Fruit fly (Drosophila melanogaster) whole organism, embryonic: ENCODE results near the gene mldr.
A peak's percentile ranks its signal among the peaks of the same experiment; 100 is the strongest.

Experiments
- Atf3 ChIP-seq: fragments of 200-800 bp; sonication (Bioruptor generic); optimal IDR thresholded peaks from 3 replicates; lab custom pipeline; 2016; ENCODE audit warnings: missing biosample characterization, missing genetic modification characterization
- Awh ChIP-seq: fragments of 200-800 bp; sonication (Bioruptor generic); IDR thresholded peaks from 2 replicates; pipeline ENCODE4, ENCODE4 v1.3.6; 2022; ENCODE audit warnings: missing biosample characterization, missing genetic modification characterization
- B-H2 ChIP-seq: fragments of 200-800 bp; sonication (Bioruptor generic); optimal IDR thresholded peaks from 2 replicates; lab custom pipeline; 2018; ENCODE audit warnings: missing biosample characterization, mild to moderate bottlenecking, missing genetic modification characterization
- Bgb ChIP-seq: fragments of 200-800 bp; sonication (Bioruptor generic); IDR thresholded peaks from 2 replicates; pipeline ENCODE4 v1.3.6; 2022; ENCODE audit warnings: missing biosample characterization, missing genetic modification characterization; ENCODE audit not compliant: partially characterized antibody
- CG10209 ChIP-seq: fragments of 200-800 bp; sonication (Bioruptor generic); optimal IDR thresholded peaks from 3 replicates; lab custom pipeline; 2017; ENCODE audit warnings: missing biosample characterization, mild to moderate bottlenecking, missing genetic modification characterization, missing genetic modification reagents
- CG10431 ChIP-seq: fragments of 200-800 bp; sonication (Bioruptor generic); optimal IDR thresholded peaks from 3 replicates; lab custom pipeline; 2018; ENCODE audit warnings: missing biosample characterization, mild to moderate bottlenecking, missing genetic modification characterization
- CG13424 ChIP-seq: fragments of 200-800 bp; sonication (Bioruptor generic); optimal IDR thresholded peaks from 2 replicates; lab custom pipeline; 2019; ENCODE audit warnings: missing biosample characterization, mild to moderate bottlenecking, missing genetic modification characterization, moderate library complexity
- CG13624 ChIP-seq: fragments of 200-800 bp; sonication (Bioruptor generic); optimal IDR thresholded peaks from 2 replicates; lab custom pipeline; 2016; ENCODE audit warnings: missing biosample characterization, missing genetic modification characterization
- CG14441 ChIP-seq: fragments of 200-800 bp; sonication (Bioruptor generic); IDR thresholded peaks from 2 replicates; pipeline ENCODE4 v1.3.6; 2022; ENCODE audit warnings: missing biosample characterization, missing genetic modification characterization
- CG15269 ChIP-seq: fragments of 200-800 bp; sonication (Bioruptor generic); optimal IDR thresholded peaks from 2 replicates; lab custom pipeline; 2018; ENCODE audit warnings: missing biosample characterization, mild to moderate bottlenecking, missing genetic modification characterization, moderate library complexity
- CG17361 ChIP-seq: fragments of 200-800 bp; sonication (Bioruptor generic); IDR thresholded peaks from 3 replicates; pipeline ENCODE4 v1.3.6; 2022; ENCODE audit warnings: missing biosample characterization, missing genetic modification characterization
- CG17385 ChIP-seq: fragments of 200-800 bp; sonication (Bioruptor generic); optimal IDR thresholded peaks from 3 replicates; lab custom pipeline; 2018; ENCODE audit warnings: missing biosample characterization, mild to moderate bottlenecking, missing genetic modification characterization
- CG17802 ChIP-seq: fragments of 200-800 bp; sonication (Bioruptor generic); optimal IDR thresholded peaks from 2 replicates; lab custom pipeline; 2018; ENCODE audit warnings: missing biosample characterization, mild to moderate bottlenecking, missing genetic modification characterization, moderate library complexity
- CG18262 ChIP-seq: fragments of 200-800 bp; optimal IDR thresholded peaks from 3 replicates; lab custom pipeline; 2019; ENCODE audit warnings: missing biosample characterization, mild to moderate bottlenecking, missing genetic modification characterization, moderate library complexity
- CG18619 ChIP-seq: fragments of 200-800 bp; sonication (Bioruptor generic); optimal IDR thresholded peaks from 3 replicates; lab custom pipeline; 2017; ENCODE audit warnings: missing biosample characterization, mild to moderate bottlenecking, missing genetic modification characterization
- CG34376 ChIP-seq: fragments of 200-800 bp; sonication (Bioruptor generic); optimal IDR thresholded peaks from 2 replicates; lab custom pipeline; 2018; ENCODE audit warnings: missing biosample characterization, mild to moderate bottlenecking, missing genetic modification characterization
- CG7839 ChIP-seq: fragments of 200-800 bp; sonication (Bioruptor generic); optimal IDR thresholded peaks from 3 replicates; lab custom pipeline; 2018; ENCODE audit warnings: missing biosample characterization, mild to moderate bottlenecking, missing genetic modification characterization, moderate library complexity
- Dek ChIP-seq: fragments of 200-800 bp; sonication (Bioruptor generic); optimal IDR thresholded peaks from 3 replicates; lab custom pipeline; 2019; ENCODE audit warnings: missing biosample characterization, mild to moderate bottlenecking, missing genetic modification characterization, moderate library complexity
- Dfd ChIP-seq, 2 experiments: fragments of >200 bp; optimal IDR thresholded peaks; 2 replicates each; lab custom pipeline; 2017; ENCODE audit warnings: missing biosample characterization in 2 of 2, missing genetic modification characterization in 2 of 2
- E2f2 ChIP-seq: fragments of 200-800 bp; sonication (Bioruptor generic); IDR thresholded peaks from 2 replicates; pipeline ENCODE4 v1.3.6; 2022; ENCODE audit warnings: missing biosample characterization, missing genetic modification characterization
- Elba2 ChIP-seq: fragments of 200-800 bp; sonication (Bioruptor generic); optimal IDR thresholded peaks from 3 replicates; lab custom pipeline; 2016; ENCODE audit warnings: missing biosample characterization, missing genetic modification characterization
- Fer1 ChIP-seq: fragments of 200-800 bp; sonication (Bioruptor generic); optimal IDR thresholded peaks from 2 replicates; lab custom pipeline; 2017; ENCODE audit warnings: missing biosample characterization, mild to moderate bottlenecking, missing genetic modification characterization
- Nf-YC ChIP-seq: fragments of 200-800 bp; optimal IDR thresholded peaks from 3 replicates; lab custom pipeline; 2019; ENCODE audit warnings: missing biosample characterization, mild to moderate bottlenecking, missing genetic modification characterization, moderate library complexity
- Opbp ChIP-seq: fragments of 200-800 bp; sonication (Bioruptor generic); IDR thresholded peaks from 3 replicates; pipeline ENCODE4 v1.3.6; 2022; ENCODE audit warnings: missing biosample characterization, missing genetic modification characterization; ENCODE audit not compliant: partially characterized antibody
- Pdp1 ChIP-seq, 2 experiments: fragments of 200-800 bp; sonication (Bioruptor generic); optimal IDR thresholded peaks; 3 replicates each; lab custom pipeline; 2016; ENCODE audit warnings: missing biosample characterization in 2 of 2, missing genetic modification characterization in 2 of 2, mild to moderate bottlenecking in 1 of 2, moderate library complexity in 1 of 2
- Ssrp ChIP-seq: fragments of 200-800 bp; sonication (Bioruptor generic); optimal IDR thresholded peaks from 2 replicates; lab custom pipeline; 2018; ENCODE audit warnings: missing biosample characterization, mild to moderate bottlenecking, missing genetic modification characterization, moderate library complexity
- Taf1 ChIP-seq: fragments of 200-800 bp; sonication (Bioruptor generic); IDR thresholded peaks from 2 replicates; pipeline ENCODE4 v1.3.6; 2022; ENCODE audit warnings: missing biosample characterization, missing genetic modification characterization
- Tbp ChIP-seq: fragments of >200 bp; optimal IDR thresholded peaks from 2 replicates; lab custom pipeline; 2018; ENCODE audit warnings: missing biosample characterization, missing genetic modification characterization
- Xbp1 ChIP-seq: fragments of 200-800 bp; sonication (Bioruptor generic); optimal IDR thresholded peaks from 3 replicates; lab custom pipeline; 2016; ENCODE audit warnings: missing biosample characterization, mild to moderate bottlenecking, missing genetic modification characterization
- danr ChIP-seq: fragments of 200-800 bp; sonication (Bioruptor generic); IDR thresholded peaks from 2 replicates; pipeline ENCODE4 v1.3.6; 2022; ENCODE audit warnings: missing biosample characterization, missing genetic modification characterization
- dimm ChIP-seq: fragments of 200-800 bp; sonication (Bioruptor generic); IDR thresholded peaks from 2 replicates; pipeline ENCODE4 v1.3.6; 2022; ENCODE audit warnings: missing biosample characterization, missing genetic modification characterization
- fd3F ChIP-seq: fragments of 200-800 bp; sonication (Bioruptor generic); optimal IDR thresholded peaks from 2 replicates; lab custom pipeline; 2018; ENCODE audit warnings: missing biosample characterization, mild to moderate bottlenecking, missing genetic modification characterization, moderate library complexity
- jigr1 ChIP-seq: fragments of 200-800 bp; sonication (Bioruptor generic); IDR thresholded peaks from 3 replicates; pipeline ENCODE4 v1.3.6; 2022; ENCODE audit warnings: missing biosample characterization, missing genetic modification characterization
- kah ChIP-seq: fragments of 200-800 bp; sonication (Bioruptor generic); optimal IDR thresholded peaks from 2 replicates; lab custom pipeline; 2018; ENCODE audit warnings: missing biosample characterization, mild to moderate bottlenecking, missing genetic modification characterization
- ken ChIP-seq: fragments of 200-800 bp; sonication (Bioruptor generic); IDR thresholded peaks from 3 replicates; pipeline ENCODE4 v1.3.6; 2022; ENCODE audit warnings: missing biosample characterization, missing genetic modification characterization
- kni ChIP-seq: fragments of 200-800 bp; sonication (Bioruptor generic); optimal IDR thresholded peaks from 3 replicates; lab custom pipeline; 2017; ENCODE audit warnings: mild to moderate bottlenecking, missing biosample characterization, missing genetic modification reagents, missing genetic modification characterization
- maf-S ChIP-seq: fragments of 200-800 bp; sonication (Bioruptor generic); optimal IDR thresholded peaks from 2 replicates; lab custom pipeline; 2016; ENCODE audit warnings: missing biosample characterization, missing genetic modification characterization
- nom ChIP-seq: fragments of 200-800 bp; sonication (Bioruptor generic); optimal IDR thresholded peaks from 2 replicates; lab custom pipeline; 2017; ENCODE audit warnings: missing biosample characterization, missing genetic modification characterization, mild to moderate bottlenecking, moderate library complexity, missing genetic modification reagents
- pho ChIP-seq: fragments of 200-800 bp; sonication (Bioruptor generic); optimal IDR thresholded peaks from 2 replicates; lab custom pipeline; 2016; ENCODE audit warnings: missing biosample characterization, missing genetic modification characterization
- prd ChIP-seq, 3 experiments: fragments of >200 bp in 2 of 3; fragments of 200-800 bp in 1 of 3; sonication (Bioruptor generic) in 1 of 3; optimal IDR thresholded peaks in 2 of 3; IDR thresholded peaks in 1 of 3; 2 replicates in 2 of 3; 3 replicates in 1 of 3; pipeline versions ENCODE4 v1.3.6 to Lab custom; 2017 to 2022; ENCODE audit warnings: missing biosample characterization in 1 of 3, missing genetic modification characterization in 1 of 3
- pum ChIP-seq: fragments of 200-800 bp; sonication (Bioruptor generic); optimal IDR thresholded peaks from 2 replicates; lab custom pipeline; 2016; ENCODE audit warnings: missing biosample characterization, missing genetic modification characterization
- pzg ChIP-seq: fragments of 200-800 bp; sonication (Bioruptor generic); optimal IDR thresholded peaks from 3 replicates; lab custom pipeline; 2018; ENCODE audit warnings: missing biosample characterization, mild to moderate bottlenecking, missing genetic modification characterization, moderate library complexity
- scrt ChIP-seq: fragments of 200-800 bp; sonication (Bioruptor generic); optimal IDR thresholded peaks from 2 replicates; lab custom pipeline; 2018; ENCODE audit warnings: missing biosample characterization, mild to moderate bottlenecking, missing genetic modification characterization, moderate library complexity
- sens ChIP-seq: fragments of 200-800 bp; sonication (Bioruptor generic); peaks from one replicate; lab custom pipeline; 2016; ENCODE audit warnings: missing biosample characterization, missing genetic modification characterization
- shn ChIP-seq: fragments of 200-800 bp; sonication (Bioruptor generic); optimal IDR thresholded peaks from 3 replicates; lab custom pipeline; 2016; ENCODE audit warnings: missing biosample characterization, missing genetic modification characterization
- sqz ChIP-seq: fragments of 200-800 bp; sonication (Bioruptor generic); optimal IDR thresholded peaks from 3 replicates; lab custom pipeline; 2018; ENCODE audit warnings: missing biosample characterization, mild to moderate bottlenecking, missing genetic modification characterization
- tx ChIP-seq: fragments of 200-800 bp; sonication (Bioruptor generic); optimal IDR thresholded peaks from 2 replicates; lab custom pipeline; 2016; ENCODE audit warnings: missing biosample characterization, missing genetic modification characterization
- usp ChIP-seq: fragments of >200 bp; optimal IDR thresholded peaks from 2 replicates; lab custom pipeline; 2017; ENCODE audit warnings: missing biosample characterization, missing genetic modification characterization
- vfl ChIP-seq: fragments of 200-800 bp; sonication (Bioruptor generic); optimal IDR thresholded peaks from 2 replicates; lab custom pipeline; 2016; ENCODE audit warnings: missing biosample characterization, missing genetic modification characterization
- vvl ChIP-seq: fragments of 200-800 bp; sonication (Bioruptor generic); IDR thresholded peaks from 2 replicates; pipeline ENCODE4 v1.3.6; 2022; ENCODE audit warnings: missing biosample characterization, missing genetic modification characterization

Gene mldr

DNA sequence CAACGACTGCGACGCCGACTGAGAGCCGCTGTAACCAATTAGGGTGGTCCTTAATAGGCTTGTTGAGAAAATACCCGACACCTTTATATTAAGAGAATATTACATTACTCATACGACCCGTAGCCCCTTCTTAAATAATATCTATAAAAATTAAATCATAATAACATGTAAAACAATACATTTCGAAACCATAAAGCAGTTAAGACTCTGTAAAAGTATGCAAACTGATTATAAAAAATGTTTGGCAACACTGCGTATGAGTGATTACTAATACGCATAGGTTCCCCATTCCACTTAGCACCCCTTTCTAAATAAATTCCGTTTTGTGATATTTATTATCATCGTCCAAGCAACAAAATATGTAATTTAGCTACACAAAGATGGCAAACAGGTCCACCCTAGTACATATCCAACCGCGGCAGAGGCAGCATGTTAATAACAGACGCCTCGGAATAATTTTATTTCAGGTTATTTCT lies 49.5 kb downstream of the mldr start (continued):
- TF ChIP-seq prd (optimal IDR thresholded peaks at IDR 0.05; lab: Kevin White, UChicago): no peak
- no peak; the same call in 1 of the 3 replicates for TF ChIP-seq prd (GFP tag; IDR thresholded peaks at IDR 0.05; lab: Robert Waterston, UW)
- TF ChIP-seq vvl (GFP tag; lab: Robert Waterston, UW): peak; percentile 52; the same call in 1 of the 2 replicates
- no peak for TF ChIP-seq CG17802 (tag; lab: Kevin White, UChicago)
- TF ChIP-seq fd3F (GFP tag; lab: Kevin White, UChicago): peak; percentile 66
- TF ChIP-seq sens (GFP tag; lab: Kevin White, UChicago): peak; percentile 87
- peak; percentile 85 for TF ChIP-seq CG15269 (tag; lab: Kevin White, UChicago)
- no peak for TF ChIP-seq Tbp
- TF ChIP-seq Atf3 (GFP tag; lab: Kevin White, UChicago): no peak
- TF ChIP-seq CG13624: peak; percentile 25
- TF ChIP-seq pho (GFP tag; lab: Kevin White, UChicago): no peak
- no peak for TF ChIP-seq usp (GFP tag; lab: Kevin White, UChicago)
- TF ChIP-seq ken: no peak
- TF ChIP-seq pzg (GFP tag; lab: Kevin White, UChicago): no peak
- 0 out of 2 replicates have a peak, but pooled peaks have one; percentile 17 for TF ChIP-seq Taf1 (GFP tag; lab: Robert Waterston, UW)
- peak; percentile 87 for TF ChIP-seq CG18619 (GFP tag; lab: Kevin White, UChicago)
- TF ChIP-seq nom: peak; percentile 97
- peak; percentile 2 for TF ChIP-seq pum
- peak; percentile 51 for TF ChIP-seq kah (GFP tag; lab: Kevin White, UChicago)
- peak; percentile 73 for TF ChIP-seq Nf-YC (tag; lab: Kevin White, UChicago)
- TF ChIP-seq Bgb: no peak
- TF ChIP-seq CG7839: peak; percentile 85
- no peak for TF ChIP-seq shn (GFP tag; lab: Kevin White, UChicago)
- TF ChIP-seq CG14441 (GFP tag; lab: Robert Waterston, UW): peak; percentile 39; the same call in 1 of the 2 replicates
- no peak for TF ChIP-seq Opbp
- TF ChIP-seq E2f2 (GFP tag; lab: Robert Waterston, UW): no peak
- no peak for TF ChIP-seq danr (GFP tag; lab: Robert Waterston, UW)
- TF ChIP-seq CG17361 (GFP tag; lab: Robert Waterston, UW): peak; percentile 87
- TF ChIP-seq Awh (GFP tag; lab: Robert Waterston, UW): no peak
- TF ChIP-seq dimm: 0 out of 2 replicates have a peak, but pooled peaks have one; percentile 16
- no peak for TF ChIP-seq jigr1 (GFP tag; lab: Robert Waterston, UW)
- peak; percentile 17 for TF ChIP-seq sqz (GFP tag; lab: Kevin White, UChicago)
- peak; percentile 64 for TF ChIP-seq CG34376 (GFP tag; lab: Kevin White, UChicago)
- peak; percentile 22 for TF ChIP-seq vfl (GFP tag; lab: Kevin White, UChicago)
- TF ChIP-seq CG18262 (tag; lab: Kevin White, UChicago): peak; percentile 82
- no peak for TF ChIP-seq Elba2 (GFP tag; lab: Kevin White, UChicago)
- peak; percentile 61 for TF ChIP-seq CG10431 (GFP tag; lab: Kevin White, UChicago)
- peak; percentile 74 for TF ChIP-seq scrt (GFP tag; lab: Kevin White, UChicago)
- TF ChIP-seq kni (GFP tag; lab: Kevin White, UChicago): peak; percentile 19
- peak; percentile 71 for TF ChIP-seq Ssrp (tag; lab: Kevin White, UChicago)
- TF ChIP-seq Fer1 (GFP tag; lab: Kevin White, UChicago): peak; percentile 86
- peak; percentile 86 for TF ChIP-seq CG13424 (tag; lab: Kevin White, UChicago)
- TF ChIP-seq maf-S (GFP tag; lab: Kevin White, UChicago): no peak
- TF ChIP-seq CG10209 (GFP tag; lab: Kevin White, UChicago): peak; percentile 79
- TF ChIP-seq CG17385 (GFP tag; lab: Kevin White, UChicago): peak; percentile 65
- peak; percentile 52 for TF ChIP-seq B-H2
- peak; percentile 7 to 56 for TF ChIP-seq Pdp1 (GFP tag; optimal IDR thresholded peaks at IDR 0.05; lab: Kevin White, UChicago)
- TF ChIP-seq tx (GFP tag; lab: Kevin White, UChicago): no peak
- peak; percentile 67 for TF ChIP-seq Dek (tag; lab: Kevin White, UChicago)
- TF ChIP-seq Xbp1 (GFP tag; lab: Kevin White, UChicago): peak; percentile 56
- TF ChIP-seq Dfd (GFP tag; optimal IDR thresholded peaks at IDR 0.05; lab: Kevin White, UChicago): no peak
